Fruit fly (Drosophila melanogaster) whole organism, embryonic: Measurements from ENCODE around the gene CG10841.
A peak's percentile ranks its signal among the peaks of the same experiment; 100 is the strongest.

Source experiments
- Ada2b ChIP-seq: fragments of 200-800 bp; sonication (Bioruptor generic); IDR thresholded peaks from 2 replicates; pipeline ENCODE4 v1.3.6; 2022; ENCODE audit warnings: missing biosample characterization, missing genetic modification characterization
- B-H2 ChIP-seq: fragments of 200-800 bp; sonication (Bioruptor generic); optimal IDR thresholded peaks from 2 replicates; lab custom pipeline; 2018; ENCODE audit warnings: missing biosample characterization, mild to moderate bottlenecking, missing genetic modification characterization
- CG10654 ChIP-seq: fragments of 200-800 bp; sonication (Bioruptor generic); optimal IDR thresholded peaks from 2 replicates; lab custom pipeline; 2016; ENCODE audit warnings: missing biosample characterization, missing genetic modification characterization
- CG12744 ChIP-seq: fragments of 200-800 bp; sonication (Bioruptor generic); optimal IDR thresholded peaks from 2 replicates; lab custom pipeline; 2016; ENCODE audit warnings: missing biosample characterization, missing genetic modification characterization
- CG14014 ChIP-seq: fragments of 200-800 bp; sonication (Bioruptor generic); IDR thresholded peaks from 2 replicates; pipeline ENCODE4 v1.3.6; 2022; ENCODE audit warnings: missing biosample characterization, missing genetic modification characterization
- CG15269 ChIP-seq: fragments of 200-800 bp; sonication (Bioruptor generic); optimal IDR thresholded peaks from 2 replicates; lab custom pipeline; 2018; ENCODE audit warnings: missing biosample characterization, mild to moderate bottlenecking, missing genetic modification characterization, moderate library complexity
- CG16779 ChIP-seq: fragments of 200-800 bp; sonication (Bioruptor generic); IDR thresholded peaks from 2 replicates; pipeline ENCODE4 v1.3.6; 2022; ENCODE audit warnings: missing biosample characterization, missing genetic modification characterization
- CG17361 ChIP-seq: fragments of 200-800 bp; sonication (Bioruptor generic); IDR thresholded peaks from 3 replicates; pipeline ENCODE4 v1.3.6; 2022; ENCODE audit warnings: missing biosample characterization, missing genetic modification characterization
- CG1792 ChIP-seq: fragments of 200-800 bp; sonication (Bioruptor generic); optimal IDR thresholded peaks from 2 replicates; lab custom pipeline; 2016; ENCODE audit warnings: missing biosample characterization, missing genetic modification characterization
- CG2129 ChIP-seq: fragments of 200-800 bp; sonication (Bioruptor generic); IDR thresholded peaks from 2 replicates; pipeline ENCODE4 v1.3.6; 2022; ENCODE audit warnings: missing biosample characterization, missing genetic modification characterization; ENCODE audit not compliant: partially characterized antibody
- CG33557 ChIP-seq: fragments of 200-800 bp; sonication (Bioruptor generic); optimal IDR thresholded peaks from 2 replicates; lab custom pipeline; 2019; ENCODE audit warnings: missing biosample characterization, mild to moderate bottlenecking, missing genetic modification characterization, moderate library complexity
- CG3407 ChIP-seq: fragments of 200-800 bp; sonication (Bioruptor generic); optimal IDR thresholded peaks from 2 replicates; lab custom pipeline; 2018; ENCODE audit warnings: missing biosample characterization, mild to moderate bottlenecking, missing genetic modification characterization
- CG34224 ChIP-seq: fragments of 200-800 bp; sonication (Bioruptor generic); IDR thresholded peaks from 3 replicates; pipeline ENCODE4 v1.3.6; 2022; ENCODE audit warnings: missing biosample characterization, missing genetic modification characterization; ENCODE audit not compliant: partially characterized antibody
- CG4282 ChIP-seq: fragments of 200-800 bp; sonication (Bioruptor generic); optimal IDR thresholded peaks from 2 replicates; lab custom pipeline; 2016; ENCODE audit warnings: missing biosample characterization, missing genetic modification characterization
- CG4360 ChIP-seq: fragments of 200-800 bp; sonication (Bioruptor generic); IDR thresholded peaks from 2 replicates; pipeline ENCODE4 v1.3.6; 2022; ENCODE audit warnings: missing biosample characterization, missing genetic modification characterization
- CG9817 ChIP-seq: fragments of 200-800 bp; sonication (Bioruptor generic); optimal IDR thresholded peaks from 2 replicates; lab custom pipeline; 2018; ENCODE audit warnings: missing biosample characterization, mild to moderate bottlenecking, missing genetic modification characterization, moderate library complexity
- Dip3 ChIP-seq: fragments of 200-800 bp; sonication (Bioruptor generic); optimal IDR thresholded peaks from 3 replicates; lab custom pipeline; 2016; ENCODE audit warnings: missing biosample characterization, missing genetic modification characterization
- Doc2 ChIP-seq: fragments of 200-800 bp; sonication (Bioruptor generic); IDR thresholded peaks from 2 replicates; pipeline ENCODE4 v1.3.6; 2022; ENCODE audit warnings: missing biosample characterization, missing genetic modification characterization
- Doc3 ChIP-seq: fragments of 200-800 bp; sonication (Bioruptor generic); IDR thresholded peaks from 3 replicates; pipeline ENCODE4 v1.3.6; 2022; ENCODE audit warnings: missing biosample characterization, missing genetic modification characterization; ENCODE audit not compliant: partially characterized antibody
- ERR ChIP-seq: fragments of 200-800 bp; sonication (Bioruptor generic); optimal IDR thresholded peaks from 2 replicates; lab custom pipeline; 2016; ENCODE audit warnings: missing biosample characterization, missing genetic modification characterization
- Ets97D ChIP-seq: fragments of 200-800 bp; sonication (Bioruptor generic); optimal IDR thresholded peaks from 3 replicates; lab custom pipeline; 2016; ENCODE audit warnings: missing biosample characterization, missing genetic modification characterization
- H15 ChIP-seq: fragments of 200-800 bp; sonication (Bioruptor generic); IDR thresholded peaks from 3 replicates; pipeline ENCODE4 v1.3.6; 2022; ENCODE audit warnings: missing biosample characterization, missing genetic modification characterization
- Hr39 ChIP-seq: fragments of >200 bp; optimal IDR thresholded peaks from 2 replicates; lab custom pipeline; 2017
- Lhr ChIP-seq: fragments of 200-800 bp; sonication (Bioruptor generic); optimal IDR thresholded peaks from 3 replicates; lab custom pipeline; 2017; ENCODE audit warnings: mild to moderate bottlenecking, missing biosample characterization, missing genetic modification reagents, missing genetic modification characterization
- Max ChIP-seq: fragments of 200-800 bp; sonication (Bioruptor generic); optimal IDR thresholded peaks from 2 replicates; lab custom pipeline; 2016; ENCODE audit warnings: missing biosample characterization, mild to moderate bottlenecking, missing genetic modification characterization
- Med ChIP-seq: fragments of 200-800 bp; sonication (Bioruptor generic); peaks from one replicate; lab custom pipeline; 2016; ENCODE audit warnings: missing biosample characterization, missing genetic modification characterization, mild to moderate bottlenecking, inconsistent platforms, moderate library complexity
- Myb ChIP-seq: fragments of 200-800 bp; sonication (Bioruptor generic); optimal IDR thresholded peaks from 2 replicates; lab custom pipeline; 2016; ENCODE audit warnings: missing biosample characterization, missing genetic modification characterization
- Nf-YC ChIP-seq: fragments of 200-800 bp; optimal IDR thresholded peaks from 3 replicates; lab custom pipeline; 2019; ENCODE audit warnings: missing biosample characterization, mild to moderate bottlenecking, missing genetic modification characterization, moderate library complexity
- Pdp1 ChIP-seq, 2 experiments: fragments of 200-800 bp; sonication (Bioruptor generic); optimal IDR thresholded peaks; 3 replicates each; lab custom pipeline; 2016; ENCODE audit warnings: missing biosample characterization in 2 of 2, missing genetic modification characterization in 2 of 2, mild to moderate bottlenecking in 1 of 2, moderate library complexity in 1 of 2
- Sry-β ChIP-seq: fragments of 200-800 bp; sonication (Bioruptor generic); optimal IDR thresholded peaks from 2 replicates; lab custom pipeline; 2018; ENCODE audit warnings: missing biosample characterization, mild to moderate bottlenecking, missing genetic modification characterization, moderate library complexity
- TFAM ChIP-seq: fragments of 200-800 bp; sonication (Bioruptor generic); optimal IDR thresholded peaks from 2 replicates; lab custom pipeline; 2017; ENCODE audit warnings: missing biosample characterization, missing genetic modification characterization, inconsistent platforms
- Xrp1 ChIP-seq: fragments of 200-800 bp; sonication (Bioruptor generic); IDR thresholded peaks from 2 replicates; pipeline ENCODE4 v1.3.6; 2022; ENCODE audit warnings: missing biosample characterization, missing genetic modification characterization
- ac ChIP-seq: fragments of 200-800 bp; sonication (Bioruptor generic); optimal IDR thresholded peaks from 3 replicates; lab custom pipeline; 2017; ENCODE audit warnings: missing biosample characterization, mild to moderate bottlenecking, missing genetic modification characterization
- aop ChIP-seq: fragments of 200-800 bp; sonication (Bioruptor generic); IDR thresholded peaks from 2 replicates; pipeline ENCODE4 v1.3.6; 2022; ENCODE audit warnings: missing biosample characterization, missing genetic modification characterization
- ap ChIP-seq: fragments of 200-800 bp; sonication (Bioruptor generic); IDR thresholded peaks from 2 replicates; pipeline ENCODE4 v1.3.6; 2022; ENCODE audit warnings: missing biosample characterization, missing genetic modification characterization
- ase ChIP-seq: fragments of 200-800 bp; sonication (Bioruptor generic); IDR thresholded peaks from 3 replicates; pipeline ENCODE4 v1.3.6; 2022; ENCODE audit warnings: missing biosample characterization, missing genetic modification characterization
- ash1 ChIP-seq: fragments of 200-800 bp; sonication (Bioruptor generic); optimal IDR thresholded peaks from 2 replicates; lab custom pipeline; 2018; ENCODE audit warnings: missing biosample characterization, mild to moderate bottlenecking, missing genetic modification characterization
- chif ChIP-seq, 2 experiments: fragments of 200-800 bp; sonication (Bioruptor generic); optimal IDR thresholded peaks; 3 replicates each; lab custom pipeline; 2016; ENCODE audit warnings: missing biosample characterization in 2 of 2, missing genetic modification characterization in 2 of 2
- corto ChIP-seq: fragments of 200-800 bp; sonication (Bioruptor generic); optimal IDR thresholded peaks from 2 replicates; lab custom pipeline; 2016; ENCODE audit warnings: missing biosample characterization, mild to moderate bottlenecking, missing genetic modification characterization, moderate library complexity
- cwo ChIP-seq: fragments of 200-800 bp; sonication (Bioruptor generic); optimal IDR thresholded peaks from 3 replicates; lab custom pipeline; 2017; ENCODE audit warnings: missing biosample characterization, missing genetic modification characterization, mild to moderate bottlenecking, moderate library complexity, missing genetic modification reagents
- dm ChIP-seq: fragments of 200-800 bp; sonication (Bioruptor generic); optimal IDR thresholded peaks from 3 replicates; lab custom pipeline; 2016; ENCODE audit warnings: missing biosample characterization, missing genetic modification characterization
- emc ChIP-seq: fragments of 200-800 bp; sonication (Bioruptor generic); optimal IDR thresholded peaks from 2 replicates; lab custom pipeline; 2016; ENCODE audit warnings: missing biosample characterization, missing genetic modification characterization
- jumu ChIP-seq: fragments of 200-800 bp; sonication (Bioruptor generic); optimal IDR thresholded peaks from 3 replicates; lab custom pipeline; 2016; ENCODE audit warnings: missing biosample characterization, missing genetic modification characterization
- lbe ChIP-seq: fragments of 200-800 bp; sonication (Bioruptor generic); optimal IDR thresholded peaks from 2 replicates; lab custom pipeline; 2016; ENCODE audit warnings: missing biosample characterization, mild to moderate bottlenecking, missing genetic modification characterization
- lola ChIP-seq, 3 experiments: fragments of >200 bp in 2 of 3; fragments of 200-800 bp in 1 of 3; sonication (Bioruptor generic) in 1 of 3; optimal IDR thresholded peaks; 2 replicates each; lab custom pipeline; 2017 to 2019; ENCODE audit warnings: missing biosample characterization in 3 of 3, missing genetic modification characterization in 3 of 3, mild to moderate bottlenecking in 1 of 3, moderate library complexity in 1 of 3
- sima ChIP-seq: fragments of 200-800 bp; sonication (Bioruptor generic); optimal IDR thresholded peaks from 2 replicates; lab custom pipeline; 2016; ENCODE audit warnings: missing biosample characterization, missing genetic modification characterization
- slou ChIP-seq: fragments of 200-800 bp; sonication (Bioruptor generic); optimal IDR thresholded peaks from 3 replicates; lab custom pipeline; 2016; ENCODE audit warnings: missing biosample characterization, missing genetic modification characterization
- ssp ChIP-seq: fragments of 200-800 bp; sonication (Bioruptor generic); IDR thresholded peaks from 2 replicates; pipeline ENCODE4 v1.3.6; 2022; ENCODE audit warnings: missing biosample characterization, missing genetic modification characterization
- stwl ChIP-seq: fragments of 200-800 bp; sonication (Bioruptor generic); optimal IDR thresholded peaks from 3 replicates; lab custom pipeline; 2018; ENCODE audit warnings: missing biosample characterization, mild to moderate bottlenecking, missing genetic modification characterization, moderate library complexity
- toy ChIP-seq: fragments of 200-800 bp; sonication (Bioruptor generic); IDR thresholded peaks from 2 replicates; pipeline ENCODE4 v1.3.6; 2022; ENCODE audit warnings: missing biosample characterization, missing genetic modification characterization
- unpg ChIP-seq: fragments of 200-800 bp; sonication (Bioruptor generic); optimal IDR thresholded peaks from 3 replicates; lab custom pipeline; 2018; ENCODE audit warnings: missing biosample characterization, mild to moderate bottlenecking, missing genetic modification characterization, moderate library complexity
- wdn ChIP-seq: fragments of 200-800 bp; sonication (Bioruptor generic); IDR thresholded peaks from 2 replicates; pipeline ENCODE4 v1.3.6; 2022; ENCODE audit warnings: missing biosample characterization, missing genetic modification characterization

The CG10841 gene

dm6 chr3R:13600539-13600938, 31.2 kb upstream of the CG10841 start (continued):
- TF ChIP-seq unpg (GFP tag; lab: Kevin White, UChicago) (peak; percentile 40), CG4360 (GFP tag; lab: Robert Waterston, UW) (no peak), dm (no peak), corto (GFP tag; lab: Kevin White, UChicago) (no peak), ERR (GFP tag; lab: Kevin White, UChicago) (no peak), CG4282 (GFP tag; lab: Kevin White, UChicago) (no peak), Ada2b (GFP tag; lab: Robert Waterston, UW) (no peak), cwo (GFP tag; lab: Kevin White, UChicago) (peak; percentile 32), Doc2 (no peak), CG15269 (peak; percentile 7), CG33557 (GFP tag; lab: Kevin White, UChicago) (no peak), B-H2 (GFP tag; lab: Kevin White, UChicago) (no peak), CG9817 (tag; lab: Kevin White, UChicago) (no peak), aop (GFP tag; lab: Robert Waterston, UW) (no peak), ase (GFP tag; lab: Robert Waterston, UW) (no peak), Dip3 (GFP tag; lab: Kevin White, UChicago) (no peak), emc (GFP tag; lab: Kevin White, UChicago) (no peak), sima (GFP tag; lab: Kevin White, UChicago) (no peak), stwl (tag; lab: Kevin White, UChicago) (no peak), Max (GFP tag; lab: Kevin White, UChicago) (no peak), slou (GFP tag; lab: Kevin White, UChicago) (no peak), CG17361 (0 out of 3 replicates have a peak, but pooled peaks have one; percentile 31), lola (GFP tag; optimal IDR thresholded peaks at IDR 0.05; lab: Kevin White, UChicago) (no peak), H15 (GFP tag; lab: Robert Waterston, UW) (no peak), Xrp1 (GFP tag; lab: Robert Waterston, UW) (peak; percentile 17; the same call in 1 of the 2 replicates), CG12744 (GFP tag; lab: Kevin White, UChicago) (no peak), Med (GFP tag; lab: Kevin White, UChicago) (peak; percentile 68), CG10654 (GFP tag; lab: Kevin White, UChicago) (no peak), CG34224 (GFP tag; lab: Robert Waterston, UW) (no peak), TFAM (GFP tag; lab: Kevin White, UChicago) (no peak), CG1792 (GFP tag; lab: Kevin White, UChicago) (no peak), CG16779 (no peak), toy (GFP tag; lab: Robert Waterston, UW) (no peak), ap (GFP tag; lab: Robert Waterston, UW) (no peak), ssp (GFP tag; lab: Robert Waterston, UW) (no peak), Nf-YC (tag; lab: Kevin White, UChicago) (no peak), Pdp1 (GFP tag; optimal IDR thresholded peaks at IDR 0.05; lab: Kevin White, UChicago) (no peak), wdn (GFP tag; lab: Robert Waterston, UW) (no peak), Hr39 (lab: Kevin White, UChicago) (no peak), lbe (GFP tag; lab: Kevin White, UChicago) (no peak), CG14014 (GFP tag; lab: Robert Waterston, UW) (no peak), Sry-β (GFP tag; lab: Kevin White, UChicago) (no peak), Myb (GFP tag; lab: Kevin White, UChicago) (no peak), ash1 (no peak), chif (GFP tag; optimal IDR thresholded peaks at IDR 0.05; lab: Kevin White, UChicago) (no peak), CG3407 (GFP tag; lab: Kevin White, UChicago) (no peak), ac (no peak), CG2129 (no peak), Ets97D (GFP tag; lab: Kevin White, UChicago) (no peak), Lhr (GFP tag; lab: Kevin White, UChicago) (no peak), Doc3 (GFP tag; lab: Robert Waterston, UW) (no peak), jumu (GFP tag; lab: Kevin White, UChicago) (no peak)
